Worm (Caenorhabditis elegans): ENCODE data around the gene ncs-4.
A peak's percentile ranks its signal among the peaks of the same experiment; 100 is the strongest.

Gene ncs-4

ce11 chrX:10189244-10189643 lies 12.9 kb downstream of the ncs-4 start:
- peak; percentile 31 for TF ChIP-seq unc-55 (GFP tag; optimal IDR thresholded peaks at IDR 0.05)
- no peak for TF ChIP-seq ztf-1 (GFP tag; conservative IDR thresholded peaks at IDR 0.05)
- no peak for TF ChIP-seq dmd-4 (tag; optimal IDR thresholded peaks at IDR 0.05)
- peak; percentile 17 for TF ChIP-seq nhr-21 (tag; optimal IDR thresholded peaks at IDR 0.05)
- no peak for TF ChIP-seq nhr-11 (tag; optimal IDR thresholded peaks at IDR 0.05)
- TF ChIP-seq nhr-77 (tag; optimal IDR thresholded peaks at IDR 0.05), result no peak
- peak; percentile 78 for TF ChIP-seq nhr-25 (tag; optimal IDR thresholded peaks at IDR 0.05)
- no peak for TF ChIP-seq nhr-12 (tag; optimal IDR thresholded peaks at IDR 0.05)
- no peak for TF ChIP-seq nhr-237 (tag; optimal IDR thresholded peaks at IDR 0.05)
- no peak for TF ChIP-seq egl-27 (tag; optimal IDR thresholded peaks at IDR 0.05)
- TF ChIP-seq alr-1 (tag; optimal IDR thresholded peaks at IDR 0.05), result no peak
- TF ChIP-seq blmp-1 (tag; optimal IDR thresholded peaks at IDR 0.05; ENCODE audit: insufficient read depth), result no peak
- TF ChIP-seq mbf-1 (tag; optimal IDR thresholded peaks at IDR 0.05), result no peak
- no peak for TF ChIP-seq ceh-82 (tag; optimal IDR thresholded peaks at IDR 0.05)
- no peak for TF ChIP-seq ceh-16 (tag; optimal IDR thresholded peaks at IDR 0.05)
- no peak for TF ChIP-seq nhr-129 (tag; optimal IDR thresholded peaks at IDR 0.05)
- TF ChIP-seq unc-62 (GFP tag; optimal IDR thresholded peaks at IDR 0.05), result no peak

- TF ChIP-seq unc-62 (GFP tag; optimal IDR thresholded peaks at IDR 0.05) (no peak), mdl-1 (tag; optimal IDR thresholded peaks at IDR 0.05) (no peak), R02D3.7 (tag; optimal IDR thresholded peaks at IDR 0.05) (no peak), nhr-10 (tag; optimal IDR thresholded peaks at IDR 0.05) (no peak), nhr-21 (tag; optimal IDR thresholded peaks at IDR 0.05) (no peak), dmd-4 (tag; optimal IDR thresholded peaks at IDR 0.05) (no peak), gmeb-1 (tag; optimal IDR thresholded peaks at IDR 0.05) (no peak), nhr-25 (tag; optimal IDR thresholded peaks at IDR 0.05) (peak; percentile 32)
Measured at ce11 chrX:10189805-10190204, 13.5 kb downstream of the ncs-4 start.

ce11 chrX:10194327-10195096 lies 18.2 kb downstream of the ncs-4 start, which contains the start of gene myrf-2:
Gene myrf-2 (minus strand): TSS chrX:10194377.
- TF ChIP-seq C34F6.9 (tag; optimal IDR thresholded peaks at IDR 0.05) (no peak), elt-1 (tag; optimal IDR thresholded peaks at IDR 0.05) (no peak), nhr-129 (tag; optimal IDR thresholded peaks at IDR 0.05) (peak; percentile 4), skn-1 (tag; optimal IDR thresholded peaks at IDR 0.05) (no peak), ama-1 (optimal IDR thresholded peaks at IDR 0.05) (no peak), ztf-1 (GFP tag; conservative IDR thresholded peaks at IDR 0.05) (no peak), alr-1 (tag; optimal IDR thresholded peaks at IDR 0.05) (no peak), nhr-23 (tag; optimal IDR thresholded peaks at IDR 0.05) (no peak), lin-11 (tag; optimal IDR thresholded peaks at IDR 0.05) (no peak), blmp-1 (tag; optimal IDR thresholded peaks at IDR 0.05; ENCODE audit: insufficient read depth) (peak; percentile 50), elt-3 (tag; optimal IDR thresholded peaks at IDR 0.05) (no peak), dmd-4 (tag; optimal IDR thresholded peaks at IDR 0.05) (no peak), Y55F3AM.14 (GFP tag; optimal IDR thresholded peaks at IDR 0.05) (no peak), F13H6.1 (tag; optimal IDR thresholded peaks at IDR 0.05) (peak; percentile 23), nhr-12 (tag; optimal IDR thresholded peaks at IDR 0.05) (no peak), nhr-77 (tag; optimal IDR thresholded peaks at IDR 0.05) (no peak), unc-39 (tag; optimal IDR thresholded peaks at IDR 0.05) (no peak), sem-4 (tag; optimal IDR thresholded peaks at IDR 0.05) (no peak), fos-1 (tag; optimal IDR thresholded peaks at IDR 0.05) (no peak), nhr-25 (tag; optimal IDR thresholded peaks at IDR 0.05) (peak; percentile 63), lin-13 (GFP tag; optimal IDR thresholded peaks at IDR 0.05) (no peak), ceh-16 (tag; optimal IDR thresholded peaks at IDR 0.05) (no peak), ztf-11 (tag; optimal IDR thresholded peaks at IDR 0.05) (no peak), ZK546.5 (tag; optimal IDR thresholded peaks at IDR 0.05) (no peak), nhr-21 (tag; optimal IDR thresholded peaks at IDR 0.05) (peak; percentile 21), sma-9 (GFP tag; optimal IDR thresholded peaks at IDR 0.05) (no peak), sma-9 (tag; optimal IDR thresholded peaks at IDR 0.05) (no peak), unc-62 (GFP tag; optimal IDR thresholded peaks at IDR 0.05) (no peak), zag-1 (tag; optimal IDR thresholded peaks at IDR 0.05) (no peak), unc-55 (GFP tag; optimal IDR thresholded peaks at IDR 0.05) (no peak), snpc-4 (tag; optimal IDR thresholded peaks at IDR 0.05) (no peak), nhr-11 (tag; optimal IDR thresholded peaks at IDR 0.05) (no peak), mbf-1 (tag; optimal IDR thresholded peaks at IDR 0.05) (no peak), nhr-6 (tag; optimal IDR thresholded peaks at IDR 0.05) (no peak), lsy-2 (tag; optimal IDR thresholded peaks at IDR 0.05) (no peak), gmeb-1 (tag; optimal IDR thresholded peaks at IDR 0.05) (no peak), crh-2 (tag; optimal IDR thresholded peaks at IDR 0.05) (no peak), mab-5 (tag; optimal IDR thresholded peaks at IDR 0.05) (no peak), ztf-4 (tag; optimal IDR thresholded peaks at IDR 0.05) (no peak), mdl-1 (tag; optimal IDR thresholded peaks at IDR 0.05) (peak in 1 of 2 experiments; percentile 13), R02D3.7 (tag; optimal IDR thresholded peaks at IDR 0.05) (no peak), nhr-10 (tag; optimal IDR thresholded peaks at IDR 0.05) (no peak), ceh-82 (tag; optimal IDR thresholded peaks at IDR 0.05) (no peak), sma-3 (GFP tag; optimal IDR thresholded peaks at IDR 0.05) (peak; percentile 12), peb-1 (tag; optimal IDR thresholded peaks at IDR 0.05) (peak; percentile 80)

Data from whole organism, L2 larva.